Fruit fly (Drosophila melanogaster) whole organism, pupa: ENCODE measurements around the gene ORMDL.
A peak's percentile ranks its signal among the peaks of the same experiment; 100 is the strongest.

ENCODE experiments used
- CG10348 ChIP-seq: fragments of 200-800 bp; sonication (Bioruptor generic); IDR thresholded peaks from 2 replicates; pipeline ENCODE4 v1.3.6; 2022; ENCODE audit warnings: missing biosample characterization, missing genetic modification characterization
- CG12605 ChIP-seq: fragments of 200-800 bp; sonication (Bioruptor generic); IDR thresholded peaks from 2 replicates; pipeline ENCODE4 v1.3.6; 2022; ENCODE audit warnings: missing biosample characterization, missing genetic modification characterization
- CG13204 ChIP-seq: fragments of 200-800 bp; sonication (Bioruptor generic); optimal IDR thresholded peaks from 2 replicates; lab custom pipeline; 2018; ENCODE audit warnings: missing biosample characterization, mild to moderate bottlenecking, missing genetic modification characterization, moderate library complexity
- CG14655 ChIP-seq: fragments of 200-800 bp; sonication (Bioruptor generic); optimal IDR thresholded peaks from 3 replicates; lab custom pipeline; 2017; ENCODE audit warnings: mild to moderate bottlenecking, missing biosample characterization, missing genetic modification reagents, missing genetic modification characterization
- CG15710 ChIP-seq: fragments of 200-800 bp; sonication (Bioruptor generic); optimal IDR thresholded peaks from 2 replicates; lab custom pipeline; 2018; ENCODE audit warnings: missing biosample characterization, mild to moderate bottlenecking, missing genetic modification characterization, moderate library complexity
- CG17806 ChIP-seq: fragments of 200-800 bp; sonication (Bioruptor generic); optimal IDR thresholded peaks from 2 replicates; lab custom pipeline; 2018; ENCODE audit warnings: missing biosample characterization, mild to moderate bottlenecking, missing genetic modification characterization, moderate library complexity
- CG32121 ChIP-seq: fragments of 200-800 bp; sonication (Bioruptor generic); IDR thresholded peaks from 2 replicates; pipeline ENCODE4 v1.3.6; 2022; ENCODE audit warnings: missing biosample characterization, missing genetic modification characterization
- CG34367 ChIP-seq: fragments of 200-800 bp; sonication (Bioruptor generic); optimal IDR thresholded peaks from 2 replicates; lab custom pipeline; 2018; ENCODE audit warnings: missing biosample characterization, mild to moderate bottlenecking, missing genetic modification characterization
- CG4496 ChIP-seq: fragments of 200-800 bp; sonication (Bioruptor generic); IDR thresholded peaks from 3 replicates; pipeline ENCODE4 v1.3.6; 2022; ENCODE audit warnings: missing biosample characterization, missing genetic modification characterization
- CG8159 ChIP-seq: fragments of 200-800 bp; sonication (Bioruptor generic); optimal IDR thresholded peaks from 3 replicates; lab custom pipeline; 2018; ENCODE audit warnings: missing biosample characterization, mild to moderate bottlenecking, missing genetic modification characterization, moderate library complexity
- CG8301 ChIP-seq: fragments of 200-800 bp; sonication (Bioruptor generic); optimal IDR thresholded peaks from 2 replicates; lab custom pipeline; 2018; ENCODE audit warnings: missing biosample characterization, mild to moderate bottlenecking, missing genetic modification characterization
- CG9948 ChIP-seq: fragments of 200-800 bp; sonication (Bioruptor generic); optimal IDR thresholded peaks from 2 replicates; lab custom pipeline; 2018; ENCODE audit warnings: missing biosample characterization, mild to moderate bottlenecking, missing genetic modification characterization, moderate library complexity
- D1 ChIP-seq: fragments of 200-800 bp; sonication (Bioruptor generic); optimal IDR thresholded peaks from 2 replicates; lab custom pipeline; 2018; ENCODE audit warnings: missing biosample characterization, mild to moderate bottlenecking, missing genetic modification characterization, moderate library complexity
- EcR ChIP-seq: fragments of 200-800 bp; sonication (Bioruptor generic); optimal IDR thresholded peaks from 3 replicates; lab custom pipeline; 2019; ENCODE audit warnings: missing biosample characterization, missing genetic modification characterization, mild to moderate bottlenecking, moderate library complexity, missing genetic modification reagents
- Ets98B ChIP-seq: fragments of 200-800 bp; sonication (Bioruptor generic); IDR thresholded peaks from 2 replicates; pipeline ENCODE4 v1.3.6; 2022; ENCODE audit warnings: missing biosample characterization, missing genetic modification characterization
- Pif1A ChIP-seq: fragments of 200-800 bp; sonication (Bioruptor generic); optimal IDR thresholded peaks from 3 replicates; lab custom pipeline; 2016; ENCODE audit warnings: missing biosample characterization, missing genetic modification characterization
- Pif1B ChIP-seq: fragments of 200-800 bp; sonication (Bioruptor generic); optimal IDR thresholded peaks from 3 replicates; lab custom pipeline; 2016; ENCODE audit warnings: missing biosample characterization, missing genetic modification characterization
- Snoo ChIP-seq: fragments of 200-800 bp; sonication (Bioruptor generic); optimal IDR thresholded peaks from 3 replicates; lab custom pipeline; 2017; ENCODE audit warnings: missing biosample characterization, mild to moderate bottlenecking, missing genetic modification characterization, inconsistent platforms
- fd96Ca ChIP-seq: fragments of 200-800 bp; sonication (Bioruptor generic); IDR thresholded peaks from 3 replicates; pipeline ENCODE4 v1.3.6; 2022; ENCODE audit warnings: missing biosample characterization, missing genetic modification characterization
- gl ChIP-seq: fragments of 200-800 bp; sonication (Bioruptor generic); optimal IDR thresholded peaks from 2 replicates; lab custom pipeline; 2018; ENCODE audit warnings: missing biosample characterization, mild to moderate bottlenecking, missing genetic modification characterization
- rn ChIP-seq: fragments of 200-800 bp; sonication (Bioruptor generic); IDR thresholded peaks from 2 replicates; pipeline ENCODE4 v1.3.6; 2022; ENCODE audit warnings: missing biosample characterization, missing genetic modification characterization

ORMDL gene

dm6 chr3L:21602275-21602674 is 32.8 kb upstream of the ORMDL start:
- TF ChIP-seq CG34367 (tag; lab: Kevin White, UChicago) (peak; percentile 22), Pif1A (GFP tag; lab: Kevin White, UChicago) (no peak), EcR (no peak), CG9948 (tag; lab: Kevin White, UChicago) (peak; percentile 65), CG15710 (peak; percentile 36), CG8301 (tag; lab: Kevin White, UChicago) (no peak), gl (tag; lab: Kevin White, UChicago) (no peak), CG14655 (peak; percentile 55), CG17806 (tag; lab: Kevin White, UChicago) (peak; percentile 51), CG32121 (GFP tag; lab: Robert Waterston, UW) (no peak)

DNA sequence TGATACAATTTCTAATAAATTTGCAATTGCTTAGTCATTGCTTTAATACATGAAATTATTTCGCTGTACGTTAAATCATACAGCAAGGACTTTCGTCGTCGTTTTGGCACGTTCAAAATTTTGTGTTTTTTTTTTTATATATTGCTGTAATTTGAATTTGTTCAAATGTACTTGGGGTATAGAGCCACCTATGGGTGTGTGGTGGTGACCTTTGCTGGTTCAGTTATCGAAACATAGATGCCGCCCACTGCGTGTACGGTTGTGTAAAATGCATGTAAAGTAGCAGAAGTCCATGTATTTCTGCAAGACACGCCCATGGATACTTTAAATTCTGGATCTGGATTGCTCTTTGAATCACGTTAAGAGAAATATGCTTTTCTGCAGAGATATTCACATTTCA is 30.8 kb upstream of the ORMDL start:
- TF ChIP-seq Pif1B (GFP tag; lab: Kevin White, UChicago): no peak
- TF ChIP-seq gl (tag; lab: Kevin White, UChicago): no peak
- TF ChIP-seq CG4496 (GFP tag; lab: Robert Waterston, UW): no peak
- TF ChIP-seq D1 (tag; lab: Kevin White, UChicago): peak; percentile 88
- TF ChIP-seq CG9948 (tag; lab: Kevin White, UChicago): no peak

dm6 chr3L:21610535-21610934 is 24.6 kb upstream of the ORMDL start:
- TF ChIP-seq CG13204 (GFP tag; lab: Kevin White, UChicago): no peak
- no peak for TF ChIP-seq CG12605 (GFP tag; lab: Robert Waterston, UW)
- TF ChIP-seq, all 21 proteins: peak for 0

DNA sequence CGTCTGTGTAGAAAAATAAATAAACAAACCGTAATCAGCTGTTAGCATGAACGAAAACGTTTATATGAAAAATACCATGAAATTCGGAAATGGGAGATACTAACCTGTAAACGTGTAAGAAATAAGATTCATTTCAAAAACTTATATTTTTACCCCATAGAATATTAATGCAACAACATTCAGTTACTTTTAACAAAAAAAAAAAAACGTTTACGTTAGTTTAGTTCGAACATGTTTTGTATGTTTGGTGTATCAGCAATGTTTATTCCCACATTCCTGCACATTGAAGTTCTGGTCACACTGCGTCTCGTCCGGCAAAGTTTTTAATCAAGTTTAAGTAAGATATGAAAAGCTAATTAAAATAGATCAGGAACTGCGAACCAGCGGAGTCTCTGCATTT is 17.8 kb upstream of the ORMDL start, which contains the start of the genes S1P and CG11307:
TSS of gene S1P (minus strand) at position 23 of the 400 bp plus-strand sequence.
TSS of gene CG11307 (plus strand) at position 270 of the 400 bp plus-strand sequence.
- TF ChIP-seq CG9948 (tag; lab: Kevin White, UChicago) (no peak), CG14655 (no peak), Snoo (no peak), CG4496 (GFP tag; lab: Robert Waterston, UW) (no peak), EcR (no peak), CG15710 (no peak), gl (tag; lab: Kevin White, UChicago) (no peak), Pif1B (GFP tag; lab: Kevin White, UChicago) (no peak), Pif1A (GFP tag; lab: Kevin White, UChicago) (no peak), CG17806 (tag; lab: Kevin White, UChicago) (no peak), CG10348 (GFP tag; lab: Robert Waterston, UW) (no peak), CG13204 (GFP tag; lab: Kevin White, UChicago) (no peak), fd96Ca (GFP tag; lab: Robert Waterston, UW) (no peak), CG8301 (tag; lab: Kevin White, UChicago) (no peak), D1 (tag; lab: Kevin White, UChicago) (no peak)
- TF ChIP-seq, all 21 proteins: peak for 0

dm6 chr3L:21625547-21625946 is 9.6 kb upstream of the ORMDL start, which contains the start of the genes CG7166 and Alg11:
CG7166 (minus strand) TSS chr3L:21625647.
Alg11 (plus strand) TSS chr3L:21625806.
- no peak for TF ChIP-seq rn (GFP tag; lab: Robert Waterston, UW)
- TF ChIP-seq CG32121 (GFP tag; lab: Robert Waterston, UW): no peak
- TF ChIP-seq CG4496 (GFP tag; lab: Robert Waterston, UW): no peak
- TF ChIP-seq CG12605 (GFP tag; lab: Robert Waterston, UW): no peak
- no peak for TF ChIP-seq Ets98B (GFP tag; lab: Robert Waterston, UW)

dm6 chr3L:21626036-21626614 is 9.0 kb upstream of the ORMDL start:
- no peak for TF ChIP-seq CG8159 (tag; lab: Kevin White, UChicago)
- peak; percentile 70 for TF ChIP-seq D1 (tag; lab: Kevin White, UChicago)
- TF ChIP-seq CG10348 (GFP tag; lab: Robert Waterston, UW): no peak
- TF ChIP-seq, all 21 proteins: peak for 1

DNA sequence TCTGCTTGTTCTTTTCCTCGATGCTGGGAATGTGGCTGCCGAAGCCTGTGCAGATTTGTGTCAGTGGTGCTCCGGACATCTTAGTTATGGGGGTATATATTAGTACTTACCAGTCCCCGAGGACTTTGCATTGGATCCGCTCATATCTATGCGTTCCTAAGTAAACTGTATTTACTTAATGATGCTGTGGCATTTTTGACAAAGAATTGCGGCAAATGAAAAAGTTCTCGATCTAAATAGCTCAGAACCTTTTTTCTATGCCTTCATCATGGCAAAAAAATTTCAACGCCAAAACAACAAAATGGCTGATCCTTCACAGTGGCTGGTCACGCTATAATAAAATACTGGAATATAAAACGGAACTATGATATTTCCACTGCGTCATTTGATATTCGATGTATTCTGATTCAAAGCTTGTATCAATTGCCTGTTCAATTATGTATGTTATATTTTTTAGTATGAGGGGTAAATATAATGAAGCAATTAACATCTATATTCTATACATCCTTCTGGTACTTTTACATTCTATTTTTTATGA is 884 bp upstream of the ORMDL start, which contains the start of gene MED1:
TSS of gene MED1 (minus strand) at position 295 of the 538 bp plus-strand sequence.
- no peak for TF ChIP-seq Pif1B (GFP tag; lab: Kevin White, UChicago)
